Worm (Caenorhabditis elegans) whole organism, early embryonic: ENCODE results near the gene K10G4.10.

Source experiments
- B0310.2 ChIP-seq: sonication (generic microtip); optimal IDR thresholded peaks from 2 replicates; lab custom pipeline; 2016; ENCODE audit warnings: mild to moderate bottlenecking, missing genetic modification characterization, missing compliant biosample characterization
- F13C5.2 ChIP-seq: sonication (generic microtip); optimal IDR thresholded peaks from 2 replicates; lab custom pipeline; 2017; ENCODE audit warnings: mild to moderate bottlenecking, missing genetic modification characterization, inconsistent platforms, missing compliant biosample characterization
- aly-1 ChIP-seq: sonication (generic microtip); optimal IDR thresholded peaks from 2 replicates; lab custom pipeline; 2016; ENCODE audit warnings: missing genetic modification characterization, missing compliant biosample characterization
- ama-1 ChIP-seq: fragments of 150-350 bp; optimal IDR thresholded peaks from 2 replicates; lab custom pipeline; 2014
- ceh-13 ChIP-seq: fragments of 200-800 bp; sonication (Bioruptor generic); optimal IDR thresholded peaks from 2 replicates; lab custom pipeline; 2018; ENCODE audit warnings: mild to moderate bottlenecking, missing genetic modification characterization, missing compliant biosample characterization
- ceh-36 ChIP-seq: sonication (generic microtip); optimal IDR thresholded peaks from 2 replicates; lab custom pipeline; 2016; ENCODE audit warnings: missing genetic modification characterization, inconsistent platforms, missing compliant biosample characterization
- ets-7 ChIP-seq: sonication (generic microtip); optimal IDR thresholded peaks from 2 replicates; lab custom pipeline; 2016; ENCODE audit warnings: missing genotype, missing genetic modification characterization, missing compliant biosample characterization
- flt-1 ChIP-seq: fragments of 200-800 bp; sonication (Bioruptor generic); IDR thresholded peaks from 2 replicates; pipeline ENCODE4 v1.3.6; 2022; ENCODE audit warnings: missing genetic modification characterization, missing compliant biosample characterization
- hmbx-1 ChIP-seq: sonication (generic microtip); optimal IDR thresholded peaks from 2 replicates; lab custom pipeline; 2016; ENCODE audit warnings: mild to moderate bottlenecking, missing genetic modification characterization, missing compliant biosample characterization
- hmg-4 ChIP-seq: fragments of 200-800 bp; sonication (Bioruptor generic); optimal IDR thresholded peaks from 2 replicates; lab custom pipeline; 2018; ENCODE audit warnings: mild to moderate bottlenecking, missing genetic modification characterization, missing compliant biosample characterization
- hnd-1 ChIP-seq: sonication (generic microtip); optimal IDR thresholded peaks from 2 replicates; lab custom pipeline; 2016; ENCODE audit warnings: missing genetic modification characterization, missing compliant biosample characterization
- pes-1 ChIP-seq: fragments of 200-800 bp; sonication (Bioruptor generic); IDR thresholded peaks from 2 replicates; pipeline ENCODE4 v1.3.6; 2022; ENCODE audit warnings: missing genetic modification reagents, missing genetic modification characterization, missing compliant biosample characterization
- scrt-1 ChIP-seq: fragments of 200-800 bp; sonication (Bioruptor generic); IDR thresholded peaks from 2 replicates; pipeline ENCODE4 v1.3.6; 2022; ENCODE audit warnings: missing genetic modification characterization, missing compliant biosample characterization
- sea-1 ChIP-seq: fragments of 200-800 bp; sonication (Bioruptor generic); conservative IDR thresholded peaks from 2 replicates; pipeline ENCODE4 v1.3.6; 2022; ENCODE audit warnings: missing genetic modification characterization, missing compliant biosample characterization
- tbx-11 ChIP-seq: fragments of 200-800 bp; sonication (Bioruptor generic); IDR thresholded peaks from 2 replicates; pipeline ENCODE4 v1.3.6; 2022; ENCODE audit warnings: missing genetic modification characterization, missing compliant biosample characterization
- tbx-37 ChIP-seq: fragments of 200-800 bp; sonication (Bioruptor generic); conservative IDR thresholded peaks from 2 replicates; pipeline ENCODE4 v1.3.6; 2022; ENCODE audit warnings: missing genetic modification reagents, missing genetic modification characterization, missing compliant biosample characterization
- tra-4 ChIP-seq: sonication (generic microtip); optimal IDR thresholded peaks from 2 replicates; lab custom pipeline; 2017; ENCODE audit warnings: missing genetic modification characterization, missing compliant biosample characterization

The K10G4.10 gene

DNA sequence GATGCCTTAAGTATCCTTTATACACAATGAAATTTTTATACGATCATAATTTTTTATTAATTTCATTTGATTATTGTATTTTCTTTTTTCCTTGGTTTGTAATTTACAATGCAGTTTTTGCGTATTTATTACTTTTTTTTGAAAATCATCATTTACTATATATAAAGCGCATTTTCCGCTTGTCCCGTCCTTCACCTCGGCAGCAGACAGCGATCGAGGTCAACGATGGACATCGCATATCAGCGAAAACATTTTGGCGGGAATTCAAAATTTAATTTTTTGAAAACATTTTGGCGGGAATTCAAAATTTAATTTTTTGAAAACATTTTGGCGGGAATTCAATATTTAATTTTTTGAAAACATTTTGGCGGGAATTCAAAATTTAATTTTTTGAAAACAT, 34.6 kb downstream of the K10G4.10 start:
- TF ChIP-seq aly-1 (tag; lab: Kevin White, UChicago) = no peak
- TF ChIP-seq ama-1 = no peak
- TF ChIP-seq tra-4 (tag; lab: Kevin White, UChicago) = no peak
- TF ChIP-seq F13C5.2 (tag; lab: Kevin White, UChicago) = no peak
- no peak for TF ChIP-seq ceh-13 (GFP tag; lab: Kevin White, UChicago)
- TF ChIP-seq ets-7 (tag; lab: Kevin White, UChicago) = no peak
- no peak for TF ChIP-seq sea-1 (GFP tag; lab: Robert Waterston, UW)

DNA sequence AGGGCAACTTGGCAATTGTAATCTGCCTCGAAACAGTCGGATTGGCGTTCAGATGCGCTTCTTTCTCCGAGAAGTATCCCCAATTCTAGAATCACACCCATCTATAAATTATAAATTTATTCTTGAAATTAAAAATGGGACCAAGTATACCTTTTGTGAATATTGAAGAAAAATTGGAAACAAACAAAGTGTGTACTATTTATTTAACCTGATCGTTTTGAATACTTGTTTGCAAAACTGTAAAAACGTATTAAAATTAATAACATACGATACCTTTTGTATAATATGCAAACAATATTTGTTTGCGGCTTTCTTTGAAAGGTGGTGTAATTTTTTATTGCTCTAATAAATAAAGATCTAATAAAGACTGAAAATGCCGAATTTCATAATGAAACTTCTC, 39.0 kb downstream of the K10G4.10 start, which contains the start of gene Y61B8B.3:
TSS of gene Y61B8B.3 (minus strand) at position 101 of the 400 bp plus-strand sequence.
- no peak for TF ChIP-seq B0310.2
- no peak for TF ChIP-seq pes-1 (GFP tag; lab: Robert Waterston, UW)
- no peak for TF ChIP-seq flt-1 (GFP tag; lab: Robert Waterston, UW)
- TF ChIP-seq ets-7 (tag; lab: Kevin White, UChicago) = no peak
- no peak for TF ChIP-seq hmbx-1 (tag; lab: Kevin White, UChicago)
- TF ChIP-seq ceh-36 (tag; lab: Kevin White, UChicago) = no peak
- no peak for TF ChIP-seq F13C5.2 (tag; lab: Kevin White, UChicago)
- TF ChIP-seq hmg-4 (GFP tag; lab: Kevin White, UChicago) = no peak
- TF ChIP-seq tra-4 (tag; lab: Kevin White, UChicago) = no peak
- TF ChIP-seq ceh-13 (GFP tag; lab: Kevin White, UChicago) = no peak
- TF ChIP-seq tbx-37 = no peak
- no peak for TF ChIP-seq sea-1 (GFP tag; lab: Robert Waterston, UW)
- no peak for TF ChIP-seq hnd-1 (tag; lab: Kevin White, UChicago)
- TF ChIP-seq scrt-1 (GFP tag; lab: Robert Waterston, UW) = no peak
- TF ChIP-seq aly-1 (tag; lab: Kevin White, UChicago) = no peak
- TF ChIP-seq ama-1 = no peak
- no peak for TF ChIP-seq tbx-11 (GFP tag; lab: Robert Waterston, UW)

ce11 chrV:17315063-17315462, 41.7 kb downstream of the K10G4.10 start, which contains the start of gene F31E9.6:
TSS of gene F31E9.6 (minus strand) at chrV:17315153.
- TF ChIP-seq F13C5.2 (tag; lab: Kevin White, UChicago) (no peak), ceh-36 (tag; lab: Kevin White, UChicago) (no peak), pes-1 (GFP tag; lab: Robert Waterston, UW) (no peak), tbx-11 (GFP tag; lab: Robert Waterston, UW) (no peak), ets-7 (tag; lab: Kevin White, UChicago) (no peak), ceh-13 (GFP tag; lab: Kevin White, UChicago) (no peak), scrt-1 (GFP tag; lab: Robert Waterston, UW) (no peak), sea-1 (GFP tag; lab: Robert Waterston, UW) (no peak), flt-1 (GFP tag; lab: Robert Waterston, UW) (no peak)

ce11 chrV:17317297-17317696, 43.9 kb downstream of the K10G4.10 start:
- TF ChIP-seq hmbx-1 (tag; lab: Kevin White, UChicago) = no peak
- no peak for TF ChIP-seq tbx-37
- TF ChIP-seq scrt-1 (GFP tag; lab: Robert Waterston, UW) = no peak
- no peak for TF ChIP-seq sea-1 (GFP tag; lab: Robert Waterston, UW)
- TF ChIP-seq flt-1 (GFP tag; lab: Robert Waterston, UW) = no peak
- no peak for TF ChIP-seq hmg-4 (GFP tag; lab: Kevin White, UChicago)
- TF ChIP-seq aly-1 (tag; lab: Kevin White, UChicago) = no peak
- TF ChIP-seq tra-4 (tag; lab: Kevin White, UChicago) = no peak
- no peak for TF ChIP-seq ceh-13 (GFP tag; lab: Kevin White, UChicago)
- TF ChIP-seq ets-7 (tag; lab: Kevin White, UChicago) = no peak
- no peak for TF ChIP-seq F13C5.2 (tag; lab: Kevin White, UChicago)
- TF ChIP-seq hnd-1 (tag; lab: Kevin White, UChicago) = no peak
- TF ChIP-seq tbx-11 (GFP tag; lab: Robert Waterston, UW) = no peak
- no peak for TF ChIP-seq pes-1 (GFP tag; lab: Robert Waterston, UW)
- no peak for TF ChIP-seq ama-1
- TF ChIP-seq ceh-36 (tag; lab: Kevin White, UChicago) = no peak
- TF ChIP-seq B0310.2 = no peak

DNA sequence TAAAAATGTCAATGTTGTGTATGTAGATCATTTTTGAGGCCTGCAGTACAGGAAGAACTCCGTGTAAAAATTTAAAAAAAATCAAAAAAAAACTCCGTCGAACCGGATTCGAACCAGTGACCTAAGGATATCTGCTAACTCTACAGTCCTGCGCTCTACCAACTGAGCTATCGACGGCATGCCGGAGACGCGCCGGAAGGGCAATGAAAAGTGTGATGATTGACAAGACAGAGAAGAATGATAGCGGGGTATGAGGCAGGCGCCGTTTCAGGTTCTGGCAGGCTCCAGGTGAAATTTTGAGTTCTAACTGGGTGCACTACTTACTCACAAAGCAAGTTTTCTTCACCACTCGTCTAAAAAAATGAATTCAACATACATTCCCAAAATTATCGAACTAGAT, 44.4 kb downstream of the K10G4.10 start, which contains the start of gene srz-58:
TSS of gene srz-58 (plus strand) at position 362 of the 400 bp plus-strand sequence.
- TF ChIP-seq B0310.2 = no peak
- no peak for TF ChIP-seq sea-1 (GFP tag; lab: Robert Waterston, UW)
- TF ChIP-seq tbx-11 (GFP tag; lab: Robert Waterston, UW) = no peak
- no peak for TF ChIP-seq scrt-1 (GFP tag; lab: Robert Waterston, UW)
- no peak for TF ChIP-seq hnd-1 (tag; lab: Kevin White, UChicago)
- no peak for TF ChIP-seq tra-4 (tag; lab: Kevin White, UChicago)
- no peak for TF ChIP-seq tbx-37

ce11 chrV:17322397-17322909, 49.1 kb downstream of the K10G4.10 start, which contains the start of gene F31E9.3:
TSS of gene F31E9.3 (plus strand) at chrV:17322590.
- TF ChIP-seq hnd-1 (tag; lab: Kevin White, UChicago) = no peak
- TF ChIP-seq tbx-11 (GFP tag; lab: Robert Waterston, UW) = no peak
- TF ChIP-seq ceh-13 (GFP tag; lab: Kevin White, UChicago) = no peak
- TF ChIP-seq sea-1 (GFP tag; lab: Robert Waterston, UW) = no peak
- TF ChIP-seq flt-1 (GFP tag; lab: Robert Waterston, UW) = no peak
- TF ChIP-seq ceh-36 (tag; lab: Kevin White, UChicago) = no peak
- no peak for TF ChIP-seq pes-1 (GFP tag; lab: Robert Waterston, UW)
- TF ChIP-seq ama-1 = no peak
- TF ChIP-seq tbx-37 = no peak
- TF ChIP-seq hmbx-1 (tag; lab: Kevin White, UChicago) = no peak
- TF ChIP-seq B0310.2 = no peak
- TF ChIP-seq tra-4 (tag; lab: Kevin White, UChicago) = no peak
- no peak for TF ChIP-seq scrt-1 (GFP tag; lab: Robert Waterston, UW)
- TF ChIP-seq aly-1 (tag; lab: Kevin White, UChicago) = no peak
- no peak for TF ChIP-seq ets-7 (tag; lab: Kevin White, UChicago)
- no peak for TF ChIP-seq F13C5.2 (tag; lab: Kevin White, UChicago)
- no peak for TF ChIP-seq hmg-4 (GFP tag; lab: Kevin White, UChicago)
